Worm (Caenorhabditis elegans): ENCODE measurements around the gene odr-8.

ce11 chrIV:6588080-6588613 is 5.6 kb upstream of the odr-8 start:
- no peak for TF ChIP-seq lin-39 (tag; optimal IDR thresholded peaks at IDR 0.05)
- TF ChIP-seq C34F6.9 (tag; optimal IDR thresholded peaks at IDR 0.05) = no peak
- no peak for TF ChIP-seq fos-1 (tag; optimal IDR thresholded peaks at IDR 0.05)
- TF ChIP-seq ceh-16 (tag; optimal IDR thresholded peaks at IDR 0.05) = no peak
- TF ChIP-seq sem-4 (tag; optimal IDR thresholded peaks at IDR 0.05) = no peak
- no peak for TF ChIP-seq ama-1 (optimal IDR thresholded peaks at IDR 0.05)
- TF ChIP-seq unc-55 (GFP tag; optimal IDR thresholded peaks at IDR 0.05) = no peak
- no peak for TF ChIP-seq egl-27 (tag; optimal IDR thresholded peaks at IDR 0.05)
- TF ChIP-seq lsy-2 (tag; optimal IDR thresholded peaks at IDR 0.05) = no peak
- TF ChIP-seq ztf-11 (tag; optimal IDR thresholded peaks at IDR 0.05) = no peak
- TF ChIP-seq nhr-237 (tag; optimal IDR thresholded peaks at IDR 0.05) = no peak
- TF ChIP-seq zag-1 (tag; optimal IDR thresholded peaks at IDR 0.05) = no peak

Data from whole organism, L2 larva.